Fruit fly (Drosophila melanogaster) Kc167 (cell line): ENCODE results near the gene scyl.

Experiments used
- Sin3A ChIP-seq: fragments of >200 bp; optimal IDR thresholded peaks from 2 replicates; lab custom pipeline; 2018; ENCODE audit warnings: missing external identifiers
- psq ChIP-seq: fragments of >200 bp; optimal IDR thresholded peaks from 2 replicates; lab custom pipeline; 2017; ENCODE audit warnings: missing external identifiers

DNA sequence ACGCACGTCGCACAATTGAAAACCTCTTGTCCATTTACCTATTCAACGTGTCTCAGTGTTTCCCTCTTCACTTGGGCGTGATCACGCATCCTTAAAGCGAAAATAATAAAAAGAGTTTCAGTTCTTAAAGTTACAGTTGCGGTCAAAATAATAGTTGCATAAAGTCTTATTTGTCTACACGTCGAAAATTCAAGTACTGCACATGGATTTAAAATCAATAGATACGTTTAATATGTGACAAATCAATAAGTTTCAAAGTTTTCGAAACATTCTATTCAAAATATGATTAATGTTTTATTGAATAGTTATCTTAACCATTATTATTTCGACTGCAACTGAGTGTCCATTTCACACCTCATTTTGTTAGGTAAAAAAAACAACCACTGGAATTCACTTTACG, 35.9 kb upstream of the scyl start:
- TF ChIP-seq psq (lab: Kevin White, UChicago): no peak
- no peak for TF ChIP-seq Sin3A (lab: Kevin White, UChicago)
